Fruit fly (Drosophila melanogaster) S2 (cell line): Measurements from ENCODE around the gene Hecw.

Experiments
- CG8478 ChIP-seq: fragments of >200 bp; optimal IDR thresholded peaks from 2 replicates; lab custom pipeline; 2018
- CTCF ChIP-seq, 2 experiments: fragments of >200 bp; optimal IDR thresholded peaks; 2 replicates each; lab custom pipeline; 2018

The Hecw gene

DNA sequence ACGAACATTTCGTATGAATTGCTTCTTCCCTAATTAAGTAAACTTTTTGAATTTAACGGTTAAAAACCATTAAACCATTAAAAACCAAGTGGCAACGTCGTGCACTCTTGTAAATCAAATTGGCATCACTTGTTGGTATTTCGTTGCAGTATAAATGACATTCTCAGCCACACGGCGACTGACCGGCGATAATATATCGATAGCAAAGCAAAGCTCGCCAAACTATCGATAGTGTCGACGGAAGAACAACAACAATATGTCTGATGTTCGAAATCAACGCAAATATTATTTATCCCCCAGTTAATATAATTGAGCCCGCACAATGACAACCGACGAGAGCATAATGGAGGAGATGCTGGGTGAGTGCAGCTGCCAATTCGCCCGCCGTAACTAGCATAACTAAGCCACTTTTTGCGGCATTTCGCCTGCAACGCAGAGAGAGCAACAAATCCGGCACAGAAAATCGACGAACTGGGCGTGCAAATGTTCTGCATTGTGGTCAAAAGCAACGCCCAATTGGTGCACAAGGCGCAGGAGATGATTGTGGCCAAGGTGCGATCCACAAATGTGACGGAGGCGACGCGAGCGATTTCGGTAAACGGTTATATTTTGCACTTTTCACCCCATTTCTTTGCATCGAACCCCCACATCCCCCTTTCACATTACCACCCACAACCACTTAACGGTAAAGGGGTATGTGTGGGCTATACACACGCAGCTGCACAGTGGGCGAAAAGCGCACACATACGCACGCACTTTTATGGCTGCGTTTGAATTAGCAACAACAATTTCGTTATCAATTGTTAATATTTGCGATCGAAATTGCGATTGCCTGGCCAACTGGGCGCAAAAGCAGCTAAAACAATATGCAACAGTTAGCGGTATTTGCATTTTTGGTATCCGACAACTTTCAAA, 7.7 kb upstream of the Hecw start, which contains the start of gene Gga:
Gene Gga, plus strand, starts transcription at position 213 of the 915 bp plus-strand sequence.
- TF ChIP-seq CTCF (optimal IDR thresholded peaks at IDR 0.05; lab: Kevin White, UChicago) (peak; percentile 29 to 36), CG8478 (lab: Kevin White, UChicago) (no peak)

dm6 chrX:9605783-9606182, 3.0 kb upstream of the Hecw start, which contains the start of gene Lst8:
Gene Lst8, minus strand, starts transcription at chrX:9605969.
- TF ChIP-seq CG8478 (lab: Kevin White, UChicago) (no peak), CTCF (optimal IDR thresholded peaks at IDR 0.05; lab: Kevin White, UChicago) (no peak)

dm6 chrX:9615471-9615870, 6.7 kb downstream of the Hecw start:
- TF ChIP-seq CTCF (optimal IDR thresholded peaks at IDR 0.05; lab: Kevin White, UChicago), result no peak
- TF ChIP-seq CG8478 (lab: Kevin White, UChicago), result no peak

DNA sequence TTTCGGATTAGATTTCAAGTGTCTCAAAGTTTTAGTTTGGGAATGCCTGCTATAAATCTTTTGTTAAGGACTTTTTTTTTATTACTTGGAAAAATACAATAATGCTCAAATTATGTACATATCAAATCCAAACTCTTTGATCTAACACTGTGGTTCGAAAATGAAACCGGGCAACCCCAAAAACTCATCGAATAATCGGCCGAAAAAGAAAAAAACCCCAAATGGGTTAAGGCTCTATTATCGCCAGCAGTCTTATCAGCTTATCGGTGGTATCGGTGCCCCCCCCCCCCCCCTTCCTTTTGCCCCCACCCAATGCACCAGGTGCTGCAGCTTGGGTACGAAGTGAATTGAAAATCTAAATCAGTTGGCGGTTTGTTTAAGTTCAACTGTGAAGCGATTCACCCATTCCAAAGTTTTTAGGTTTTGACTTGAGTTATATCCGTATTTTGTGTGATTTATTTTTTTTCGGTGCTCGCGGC, 8.9 kb downstream of the Hecw start:
- no peak for TF ChIP-seq CG8478 (lab: Kevin White, UChicago)

DNA sequence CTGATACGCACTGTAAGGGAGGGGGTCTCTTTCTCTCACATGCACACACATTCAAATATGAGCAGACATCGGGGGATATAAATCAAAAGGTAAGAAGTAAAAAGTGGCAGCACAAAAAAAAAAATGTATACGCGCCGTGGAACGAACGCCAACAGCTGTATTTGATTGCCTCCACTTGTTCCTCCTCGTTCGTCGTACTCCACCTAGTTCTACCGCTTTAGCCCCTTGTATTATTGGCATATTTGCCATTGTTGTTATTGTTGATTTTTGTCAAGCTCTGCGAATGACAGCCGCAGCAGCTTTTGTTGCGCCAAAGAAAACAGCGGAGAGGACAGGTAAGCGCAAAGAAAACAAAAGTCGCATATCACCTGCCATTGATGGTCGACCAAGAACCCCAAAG, 28.1 kb downstream of the Hecw start:
- TF ChIP-seq CG8478 (lab: Kevin White, UChicago), result no peak
- no peak for TF ChIP-seq CTCF (optimal IDR thresholded peaks at IDR 0.05; lab: Kevin White, UChicago)

- TF ChIP-seq CG8478 (lab: Kevin White, UChicago) (no peak), CTCF (optimal IDR thresholded peaks at IDR 0.05; lab: Kevin White, UChicago) (no peak)
These were observed 30.2 kb downstream of the Hecw start for dm6 chrX:9638927-9639420.

dm6 chrX:9640690-9641149, 32.0 kb downstream of the Hecw start:
- TF ChIP-seq CG8478 (lab: Kevin White, UChicago), result no peak
- TF ChIP-seq CTCF (optimal IDR thresholded peaks at IDR 0.05; lab: Kevin White, UChicago), result no peak

- TF ChIP-seq CTCF (optimal IDR thresholded peaks at IDR 0.05; lab: Kevin White, UChicago), result no peak
- no peak for TF ChIP-seq CG8478 (lab: Kevin White, UChicago)
These were observed 32.5 kb downstream of the Hecw start for dm6 chrX:9641184-9641772.

DNA sequence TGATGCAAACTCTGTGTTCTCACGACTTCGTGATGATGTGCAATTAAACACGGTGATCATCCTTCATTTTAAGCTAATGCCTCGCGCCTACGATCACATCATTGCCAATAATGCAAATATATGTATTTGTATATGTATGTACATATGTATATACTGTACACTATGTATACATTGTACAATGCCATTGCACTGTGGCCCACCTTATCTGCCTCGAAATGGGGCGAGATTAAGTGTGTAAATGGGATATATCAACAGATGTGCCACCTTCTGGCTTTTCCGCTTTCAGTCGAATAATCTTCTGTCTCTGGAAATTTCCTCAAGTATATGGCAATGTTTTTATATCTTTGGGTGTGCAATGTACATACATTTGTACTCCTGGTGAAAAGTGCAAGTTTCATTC, 36.1 kb downstream of the Hecw start:
- TF ChIP-seq CTCF (optimal IDR thresholded peaks at IDR 0.05; lab: Kevin White, UChicago) (no peak), CG8478 (lab: Kevin White, UChicago) (no peak)

DNA sequence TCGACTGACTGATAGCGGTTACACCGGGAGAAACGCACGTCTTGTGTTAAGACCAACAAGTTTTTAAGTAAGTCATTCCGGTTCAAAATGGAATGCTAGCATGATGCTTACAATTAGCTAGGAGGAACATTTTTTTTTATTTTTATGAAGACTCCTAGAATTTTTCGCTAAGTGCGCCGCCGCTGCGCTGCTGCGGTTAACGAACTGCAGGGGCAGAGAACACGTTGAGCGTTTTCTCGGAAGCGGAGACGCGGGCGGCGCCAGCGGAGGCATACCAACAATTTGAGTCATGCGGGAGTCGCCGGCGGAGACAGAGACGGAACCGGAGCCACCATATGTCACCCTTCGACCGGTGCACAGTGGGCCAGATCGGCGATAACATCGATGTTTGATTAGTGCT, 37.3 kb downstream of the Hecw start:
- no peak for TF ChIP-seq CTCF (optimal IDR thresholded peaks at IDR 0.05; lab: Kevin White, UChicago)
- TF ChIP-seq CG8478 (lab: Kevin White, UChicago), result no peak

- TF ChIP-seq CG8478 (lab: Kevin White, UChicago) (no peak), CTCF (optimal IDR thresholded peaks at IDR 0.05; lab: Kevin White, UChicago) (no peak)
These were observed 38.3 kb downstream of the Hecw start for dm6 chrX:9647067-9647466.

DNA sequence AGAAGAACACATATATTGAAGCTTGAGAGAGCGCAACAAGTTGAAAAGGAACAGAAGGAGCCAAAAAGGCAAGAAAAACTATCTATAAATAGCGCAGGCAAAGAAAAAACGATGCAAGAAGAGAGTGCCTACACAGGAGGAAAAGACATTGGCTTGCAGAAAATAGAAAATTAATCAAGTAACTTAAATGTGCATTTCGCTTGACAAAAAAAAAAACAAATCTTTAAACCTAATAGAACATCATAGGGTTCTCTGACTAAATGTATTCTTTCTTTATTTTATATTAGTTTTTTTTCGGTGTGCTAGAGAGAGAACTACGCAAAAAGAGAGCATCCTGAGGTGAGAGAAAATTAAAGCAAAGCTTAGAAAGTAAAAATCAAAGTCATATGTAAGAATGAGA, 41.3 kb downstream of the Hecw start:
- TF ChIP-seq CTCF (optimal IDR thresholded peaks at IDR 0.05; lab: Kevin White, UChicago), result no peak
- no peak for TF ChIP-seq CG8478 (lab: Kevin White, UChicago)

DNA sequence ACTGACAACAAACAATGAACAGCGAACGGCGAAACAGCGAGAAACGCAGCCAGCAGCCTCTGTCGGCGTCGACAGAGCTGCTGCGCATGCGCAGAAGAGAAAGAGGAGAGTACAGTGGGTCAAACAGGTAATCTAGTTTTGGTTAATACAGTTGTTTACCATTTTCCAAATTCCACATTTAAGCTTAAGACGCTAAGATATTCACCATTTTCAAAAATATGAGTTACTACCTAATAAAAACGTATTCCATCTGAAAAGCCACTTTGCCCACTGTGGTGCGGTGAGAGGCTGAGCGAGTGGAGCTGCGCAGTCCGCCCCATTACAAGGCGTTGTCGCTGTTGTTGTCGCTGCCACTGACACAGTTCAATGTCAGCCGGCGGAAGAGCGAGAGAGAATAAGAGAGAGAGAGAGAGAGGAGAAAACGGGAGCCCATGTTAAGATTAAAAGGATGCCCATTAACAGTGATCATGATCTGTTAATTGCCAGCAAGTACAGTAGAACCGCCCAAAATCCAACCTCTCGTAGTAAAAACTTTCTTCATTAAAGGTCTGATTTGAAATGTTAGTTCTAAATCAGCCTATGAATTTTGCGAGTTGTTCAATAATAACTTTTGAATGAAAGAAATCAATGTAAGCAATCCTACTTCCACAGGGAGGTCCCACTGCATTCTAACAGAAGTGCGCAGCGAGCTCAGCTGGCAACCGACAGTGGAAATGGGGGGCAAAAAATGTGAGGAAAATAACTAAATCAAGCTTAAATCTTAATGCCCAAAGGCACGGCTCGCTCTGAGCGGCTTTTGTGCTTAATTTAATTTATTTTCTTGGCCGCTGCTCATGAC, 42.2 kb downstream of the Hecw start:
- TF ChIP-seq CTCF (optimal IDR thresholded peaks at IDR 0.05; lab: Kevin White, UChicago), result no peak
- TF ChIP-seq CG8478 (lab: Kevin White, UChicago), result no peak

dm6 chrX:9652006-9652405, 43.3 kb downstream of the Hecw start:
- TF ChIP-seq CTCF (optimal IDR thresholded peaks at IDR 0.05; lab: Kevin White, UChicago) (no peak), CG8478 (lab: Kevin White, UChicago) (no peak)
